Fruit fly (Drosophila melanogaster) whole organism, adult: ENCODE measurements around the gene CG33282.

Experiments used
- CG11617 ChIP-seq: fragments of 200-800 bp; sonication (Bioruptor generic); optimal IDR thresholded peaks from 2 replicates; lab custom pipeline; 2017; ENCODE audit warnings: mild to moderate bottlenecking, missing biosample characterization, missing genetic modification reagents, missing genetic modification characterization
- CG12768 ChIP-seq: fragments of 200-800 bp; sonication (Bioruptor generic); optimal IDR thresholded peaks from 2 replicates; lab custom pipeline; 2017; ENCODE audit warnings: missing biosample characterization, missing genetic modification characterization, mild to moderate bottlenecking, moderate library complexity, missing genetic modification reagents
- CG14711 ChIP-seq: fragments of 200-800 bp; sonication (Bioruptor generic); optimal IDR thresholded peaks from 2 replicates; lab custom pipeline; 2018; ENCODE audit warnings: missing biosample characterization, mild to moderate bottlenecking, missing genetic modification characterization, moderate library complexity
- CG1620 ChIP-seq: fragments of 200-800 bp; sonication (Bioruptor generic); optimal IDR thresholded peaks from 2 replicates; lab custom pipeline; 2016; ENCODE audit warnings: missing biosample characterization, missing genetic modification characterization
- CG33017 ChIP-seq: fragments of 200-800 bp; sonication (Bioruptor generic); optimal IDR thresholded peaks from 2 replicates; lab custom pipeline; 2018; ENCODE audit warnings: missing biosample characterization, mild to moderate bottlenecking, missing genetic modification characterization, moderate library complexity
- CG5204 ChIP-seq: fragments of 200-800 bp; sonication (Bioruptor generic); optimal IDR thresholded peaks from 2 replicates; lab custom pipeline; 2016; ENCODE audit warnings: missing biosample characterization, missing genetic modification characterization
- CG7045 ChIP-seq: fragments of 200-800 bp; sonication (Bioruptor generic); optimal IDR thresholded peaks from 2 replicates; lab custom pipeline; 2017; ENCODE audit warnings: missing biosample characterization, mild to moderate bottlenecking, missing genetic modification characterization
- CG7101 ChIP-seq: fragments of 200-800 bp; sonication (Bioruptor generic); optimal IDR thresholded peaks from 2 replicates; lab custom pipeline; 2018; ENCODE audit warnings: missing biosample characterization, mild to moderate bottlenecking, missing genetic modification characterization, moderate library complexity
- Clk ChIP-seq: fragments of 200-800 bp; sonication (Bioruptor generic); optimal IDR thresholded peaks from 2 replicates; lab custom pipeline; 2017; ENCODE audit warnings: missing biosample characterization, missing genetic modification characterization
- Crg-1 ChIP-seq: fragments of 200-800 bp; sonication (Bioruptor generic); optimal IDR thresholded peaks from 2 replicates; lab custom pipeline; 2016; ENCODE audit warnings: missing biosample characterization, missing genetic modification characterization
- Hr96 ChIP-seq: fragments of 200-800 bp; sonication (Bioruptor generic); optimal IDR thresholded peaks from 2 replicates; lab custom pipeline; 2016; ENCODE audit warnings: missing biosample characterization, missing genetic modification characterization
- Mnt ChIP-seq: fragments of 200-800 bp; sonication (Bioruptor generic); optimal IDR thresholded peaks from 2 replicates; lab custom pipeline; 2016; ENCODE audit warnings: missing biosample characterization, mild to moderate bottlenecking, missing genetic modification characterization
- bab1 ChIP-seq: fragments of 200-800 bp; sonication (Bioruptor generic); optimal IDR thresholded peaks from 3 replicates; lab custom pipeline; 2019; ENCODE audit warnings: missing biosample characterization, mild to moderate bottlenecking, missing genetic modification characterization, moderate library complexity
- cic ChIP-seq: fragments of 200-800 bp; sonication (Bioruptor generic); optimal IDR thresholded peaks from 2 replicates; lab custom pipeline; 2017; ENCODE audit warnings: missing biosample characterization, mild to moderate bottlenecking, missing genetic modification characterization, moderate library complexity
- cnc ChIP-seq, 2 experiments: fragments of >200 bp; optimal IDR thresholded peaks; 2 replicates each; lab custom pipeline; 2017
- kay ChIP-seq: fragments of 200-800 bp; sonication (Bioruptor generic); peaks from one replicate; lab custom pipeline; 2016; ENCODE audit warnings: missing biosample characterization, missing genetic modification characterization, borderline replicate concordance
- ovo ChIP-seq: fragments of 200-800 bp; sonication (Bioruptor generic); optimal IDR thresholded peaks from 2 replicates; lab custom pipeline; 2016; ENCODE audit warnings: missing biosample characterization, missing genetic modification characterization
- pad ChIP-seq: fragments of 200-800 bp; sonication (Bioruptor generic); optimal IDR thresholded peaks from 3 replicates; lab custom pipeline; 2017; ENCODE audit warnings: missing biosample characterization, missing genetic modification characterization, mild to moderate bottlenecking, moderate library complexity, missing genetic modification reagents
- tj ChIP-seq: fragments of 200-800 bp; sonication (Bioruptor generic); optimal IDR thresholded peaks from 3 replicates; lab custom pipeline; 2017; ENCODE audit warnings: missing biosample characterization, mild to moderate bottlenecking, missing genetic modification characterization, moderate library complexity
- toe ChIP-seq: fragments of 200-800 bp; sonication (Bioruptor generic); optimal IDR thresholded peaks from 2 replicates; lab custom pipeline; 2016; ENCODE audit warnings: missing biosample characterization, missing genetic modification characterization

Gene CG33282

DNA sequence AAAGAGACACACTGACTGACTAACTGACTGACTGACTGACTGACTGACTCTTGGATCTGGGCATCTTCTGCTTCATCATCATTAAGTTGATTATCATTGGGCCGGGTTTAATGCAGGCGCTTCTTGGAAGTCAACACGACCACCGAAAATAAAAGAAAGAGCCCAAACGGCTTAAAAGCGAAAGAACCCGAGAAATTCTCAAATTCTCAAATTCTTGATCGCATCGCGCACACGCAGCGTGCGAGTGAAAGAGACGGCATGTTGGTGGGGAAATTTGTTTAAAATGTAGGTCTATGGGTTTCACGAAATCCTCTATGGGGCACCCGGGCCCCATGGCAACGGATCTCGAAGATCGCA lies 18.8 kb downstream of the CG33282 start:
- TF ChIP-seq Crg-1 = no peak
- no peak for TF ChIP-seq CG7101 (tag; lab: Kevin White, UChicago)
- TF ChIP-seq pad (GFP tag; lab: Kevin White, UChicago) = no peak
- no peak for TF ChIP-seq toe (GFP tag; lab: Kevin White, UChicago)
- no peak for TF ChIP-seq bab1 (GFP tag; lab: Kevin White, UChicago)
- TF ChIP-seq CG14711 = no peak
- TF ChIP-seq CG5204 (GFP tag; lab: Kevin White, UChicago) = no peak
- TF ChIP-seq ovo (GFP tag; lab: Kevin White, UChicago) = no peak
- no peak for TF ChIP-seq cic (GFP tag; lab: Kevin White, UChicago)

DNA sequence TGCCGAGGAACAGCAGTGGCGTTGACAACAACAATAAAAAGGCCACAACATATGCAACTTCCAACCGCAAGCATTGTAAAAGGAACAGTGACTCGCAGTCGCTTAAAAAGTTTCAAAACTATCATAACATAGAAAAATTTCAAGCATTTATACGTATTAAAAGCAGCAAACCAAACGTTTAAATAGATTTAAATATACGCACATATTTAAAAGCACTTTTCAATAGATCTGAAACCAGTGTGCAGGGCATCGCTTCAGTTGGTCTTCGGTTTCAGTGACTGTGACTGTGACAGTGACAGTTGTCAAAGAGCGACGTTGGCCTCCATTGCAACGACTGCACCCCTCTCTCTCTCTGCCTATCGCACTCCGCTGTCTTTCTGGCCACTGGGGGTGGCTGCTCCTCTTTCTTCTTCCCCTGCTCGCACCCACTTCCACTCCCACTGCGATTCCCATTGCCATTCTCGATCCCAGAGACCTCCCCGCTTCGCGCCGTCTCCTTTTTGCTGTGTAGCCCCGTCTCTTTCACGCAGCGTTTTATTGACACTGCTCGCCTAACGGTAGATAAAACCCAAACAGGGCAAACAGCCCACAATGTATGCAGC lies 20.5 kb downstream of the CG33282 start:
- TF ChIP-seq CG7045 (peak; percentile 41), Hr96 (GFP tag; lab: Kevin White, UChicago) (peak; percentile 12), toe (GFP tag; lab: Kevin White, UChicago) (peak; percentile 29), pad (GFP tag; lab: Kevin White, UChicago) (peak; percentile 11), CG5204 (GFP tag; lab: Kevin White, UChicago) (peak; percentile 76), CG7101 (tag; lab: Kevin White, UChicago) (peak; percentile 77), Clk (GFP tag; lab: Kevin White, UChicago) (no peak), kay (GFP tag; lab: Kevin White, UChicago) (peak; percentile 72), CG33017 (tag; lab: Kevin White, UChicago) (peak; percentile 80), bab1 (GFP tag; lab: Kevin White, UChicago) (no peak), Crg-1 (no peak), cic (GFP tag; lab: Kevin White, UChicago) (no peak), ovo (GFP tag; lab: Kevin White, UChicago) (peak; percentile 72), CG14711 (peak; percentile 64), CG1620 (GFP tag; lab: Kevin White, UChicago) (no peak), CG12768 (peak; percentile 65), Mnt (GFP tag; lab: Kevin White, UChicago) (peak; percentile 13), CG11617 (peak; percentile 45), cnc (optimal IDR thresholded peaks at IDR 0.05; lab: Kevin White, UChicago) (no peak), tj (GFP tag; lab: Kevin White, UChicago) (peak; percentile 58)

DNA sequence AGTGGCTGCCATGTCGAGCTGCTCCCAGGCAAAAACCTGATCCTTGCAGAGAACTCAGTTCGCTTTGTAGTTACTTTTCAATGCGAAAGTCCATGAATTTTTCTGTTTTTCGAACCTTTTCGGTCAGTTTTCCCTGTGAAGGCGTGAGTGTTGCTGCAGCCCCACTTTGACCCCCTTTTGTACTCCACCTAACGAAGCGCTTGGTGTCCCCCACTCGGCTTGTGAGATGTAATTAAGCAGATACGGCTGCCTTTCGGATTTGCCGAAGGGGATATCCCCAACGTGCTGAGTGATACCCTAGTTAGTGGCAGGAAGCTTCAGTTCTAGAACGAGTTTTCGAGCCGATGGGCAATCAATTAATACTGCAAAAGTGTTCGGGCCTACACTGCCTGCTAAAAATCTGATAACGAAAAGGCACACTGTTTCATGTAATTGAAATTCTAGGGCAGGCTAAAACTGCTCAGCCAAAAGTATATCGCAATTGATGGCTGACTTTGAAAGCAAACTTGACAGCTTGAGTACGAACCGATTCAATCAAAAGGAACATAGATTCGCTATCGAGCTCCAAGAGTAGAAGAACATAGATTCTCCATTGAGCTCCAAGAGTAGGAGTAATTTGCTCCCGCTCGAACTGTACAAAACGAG lies 24.0 kb downstream of the CG33282 start:
- TF ChIP-seq cic (GFP tag; lab: Kevin White, UChicago) = no peak

DNA sequence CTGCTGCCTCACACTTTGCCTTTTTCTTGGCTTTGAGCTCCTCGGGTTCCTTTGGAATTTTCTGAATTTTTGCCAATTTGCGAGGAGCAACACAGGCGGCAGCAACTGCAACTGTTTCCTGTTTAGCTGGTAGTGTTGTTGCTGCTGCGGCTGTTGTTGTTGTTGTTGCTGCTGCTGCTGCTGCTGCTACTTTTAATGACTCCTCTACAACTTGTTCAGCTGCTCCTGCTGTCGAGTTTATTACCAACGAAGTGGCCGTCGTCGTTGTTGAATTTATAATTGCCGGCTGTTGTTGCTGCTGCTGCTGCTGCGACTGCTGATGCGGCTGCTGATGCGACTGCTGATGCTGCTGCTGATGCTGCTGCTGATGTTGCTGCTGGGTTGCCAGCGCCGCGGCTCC lies 25.2 kb downstream of the CG33282 start:
- no peak for TF ChIP-seq Hr96 (GFP tag; lab: Kevin White, UChicago)
- TF ChIP-seq CG33017 (tag; lab: Kevin White, UChicago) = no peak
- TF ChIP-seq Mnt (GFP tag; lab: Kevin White, UChicago) = no peak
- TF ChIP-seq CG5204 (GFP tag; lab: Kevin White, UChicago) = no peak
- no peak for TF ChIP-seq CG7045
- TF ChIP-seq toe (GFP tag; lab: Kevin White, UChicago) = no peak
- TF ChIP-seq bab1 (GFP tag; lab: Kevin White, UChicago) = no peak
- TF ChIP-seq CG12768 = no peak
- no peak for TF ChIP-seq Clk (GFP tag; lab: Kevin White, UChicago)
- no peak for TF ChIP-seq ovo (GFP tag; lab: Kevin White, UChicago)
- TF ChIP-seq CG1620 (GFP tag; lab: Kevin White, UChicago) = no peak
- TF ChIP-seq pad (GFP tag; lab: Kevin White, UChicago) = no peak
- TF ChIP-seq Crg-1 = no peak
- no peak for TF ChIP-seq cnc (optimal IDR thresholded peaks at IDR 0.05; lab: Kevin White, UChicago)
- no peak for TF ChIP-seq CG11617
- TF ChIP-seq CG14711 = no peak
- TF ChIP-seq CG7101 (tag; lab: Kevin White, UChicago) = no peak
- TF ChIP-seq cic (GFP tag; lab: Kevin White, UChicago) = no peak
- no peak for TF ChIP-seq tj (GFP tag; lab: Kevin White, UChicago)

DNA sequence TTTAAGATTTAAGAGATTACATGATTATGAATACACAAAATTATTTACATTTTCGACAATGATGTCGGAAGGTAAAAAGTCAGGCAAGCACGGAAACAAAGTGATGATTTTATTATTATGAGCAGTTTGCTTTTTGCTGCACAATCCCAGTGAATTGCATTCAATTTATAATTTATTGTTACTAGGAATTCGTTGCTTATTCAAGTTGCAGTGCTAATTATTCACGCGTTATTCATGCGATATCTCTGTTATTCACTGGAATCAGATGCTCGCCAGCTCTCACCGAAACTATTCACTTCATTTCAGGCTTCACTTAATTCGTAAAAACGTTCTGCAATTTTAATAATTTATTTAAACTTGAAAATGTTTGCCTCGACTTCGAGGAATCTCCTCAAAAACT lies 26.1 kb downstream of the CG33282 start:
- TF ChIP-seq kay (GFP tag; lab: Kevin White, UChicago) = peak; percentile 57
- TF ChIP-seq CG12768 = no peak

DNA sequence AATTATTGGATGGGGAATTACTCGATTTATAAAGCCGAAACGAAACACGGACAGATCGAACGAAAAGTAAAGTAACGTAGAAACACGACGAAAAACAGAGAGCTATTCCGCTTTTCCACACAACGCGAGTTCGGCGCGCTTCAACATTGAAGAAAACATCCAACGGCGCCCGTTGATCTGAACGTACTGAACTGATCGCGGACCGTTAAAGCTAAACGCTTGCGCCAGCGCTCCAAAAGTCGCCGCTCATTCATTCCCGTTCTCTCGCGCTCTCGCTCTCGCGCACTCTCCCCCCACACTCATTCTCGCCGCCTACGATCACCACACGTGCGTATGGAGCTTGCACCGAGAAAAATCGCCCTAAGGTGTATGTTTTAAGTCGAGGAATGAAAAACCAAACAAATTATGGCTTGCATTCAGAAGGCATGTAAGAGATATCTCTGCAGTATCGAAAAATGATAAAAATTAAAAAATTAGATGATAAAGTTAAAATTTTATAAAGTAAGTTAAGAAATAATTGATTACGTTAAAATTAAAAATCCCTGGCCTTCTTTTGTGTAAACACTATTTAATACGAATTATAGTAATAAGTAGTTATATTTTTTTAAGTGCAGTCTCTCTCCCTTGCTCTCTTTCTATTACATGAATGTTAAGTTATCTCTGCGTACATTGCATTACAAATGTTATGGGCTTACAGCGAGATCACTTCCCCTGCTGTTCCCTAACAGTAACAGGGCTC lies 27.1 kb downstream of the CG33282 start, which contains the start of gene E23:
TSS of gene E23 (minus strand) at position 188 of the 739 bp plus-strand sequence.
- TF ChIP-seq Mnt (GFP tag; lab: Kevin White, UChicago) = peak; percentile 96
- peak; percentile 97 for TF ChIP-seq pad (GFP tag; lab: Kevin White, UChicago)
- TF ChIP-seq CG33017 (tag; lab: Kevin White, UChicago) = peak; percentile 92
- TF ChIP-seq Hr96 (GFP tag; lab: Kevin White, UChicago) = no peak
- TF ChIP-seq CG1620 (GFP tag; lab: Kevin White, UChicago) = peak; percentile 90
- peak; percentile 77 for TF ChIP-seq cic (GFP tag; lab: Kevin White, UChicago)
- peak; percentile 60 for TF ChIP-seq tj (GFP tag; lab: Kevin White, UChicago)
- TF ChIP-seq CG12768 = peak; percentile 89
- peak; percentile 93 for TF ChIP-seq bab1 (GFP tag; lab: Kevin White, UChicago)
- TF ChIP-seq CG7101 (tag; lab: Kevin White, UChicago) = peak; percentile 92
- peak; percentile 94 for TF ChIP-seq CG7045
- peak; percentile 82 for TF ChIP-seq Crg-1
- peak; percentile 83 for TF ChIP-seq Clk (GFP tag; lab: Kevin White, UChicago)
- peak; percentile 93 for TF ChIP-seq CG11617
- no peak for TF ChIP-seq toe (GFP tag; lab: Kevin White, UChicago)
- no peak for TF ChIP-seq CG5204 (GFP tag; lab: Kevin White, UChicago)
- peak; percentile 85 for TF ChIP-seq CG14711
- peak; percentile 89 for TF ChIP-seq ovo (GFP tag; lab: Kevin White, UChicago)
- TF ChIP-seq kay (GFP tag; lab: Kevin White, UChicago) = no peak
